Worm (Caenorhabditis elegans) whole organism, L1 larva: ENCODE data around the gene pals-34.

Experiments used
- aly-2 ChIP-seq: fragments of 150-350 bp; optimal IDR thresholded peaks from 2 replicates; lab custom pipeline; 2014; ENCODE audit warnings: missing biosample characterization, missing genetic modification characterization
- efl-1 ChIP-seq, 4 experiments: fragments of 150-350 bp; optimal IDR thresholded peaks in 3 of 4; peaks in 1 of 4; 1 replicate in 1 of 4; 2 replicates in 3 of 4; lab custom pipeline; 2014; ENCODE audit warnings: missing biosample characterization in 2 of 4, missing genetic modification characterization in 2 of 4, missing genetic modification reagents in 2 of 4
- efl-3 ChIP-seq: fragments of 200-800 bp; sonication (Bioruptor generic); optimal IDR thresholded peaks from 2 replicates; lab custom pipeline; 2018; ENCODE audit warnings: mild to moderate bottlenecking, missing genetic modification characterization, missing compliant biosample characterization
- egl-13 ChIP-seq: sonication (generic microtip); optimal IDR thresholded peaks from 2 replicates; lab custom pipeline; 2016; ENCODE audit warnings: missing genotype, missing genetic modification reagents, missing genetic modification characterization, missing compliant biosample characterization
- elt-2 ChIP-seq: sonication (generic microtip); optimal IDR thresholded peaks from 2 replicates; lab custom pipeline; 2016; ENCODE audit warnings: missing genetic modification characterization, mild to moderate bottlenecking, inconsistent platforms, missing compliant biosample characterization, missing genetic modification reagents
- lir-3 ChIP-seq: sonication (generic microtip); optimal IDR thresholded peaks from 2 replicates; lab custom pipeline; 2016; ENCODE audit warnings: mild to moderate bottlenecking, missing genetic modification characterization, moderate library complexity, missing compliant biosample characterization; ENCODE audit not compliant: poor library complexity
- mdl-1 ChIP-seq, 2 experiments: fragments of 150-350 bp; optimal IDR thresholded peaks; 2 replicates each; lab custom pipeline; 2014 to 2017; ENCODE audit warnings: missing biosample characterization in 2 of 2, missing genetic modification characterization in 2 of 2, inconsistent platforms in 1 of 2
- nhr-237 ChIP-seq: fragments of 150-350 bp; optimal IDR thresholded peaks from 2 replicates; lab custom pipeline; 2014; ENCODE audit warnings: missing biosample characterization, missing genetic modification characterization
- nhr-28 ChIP-seq: fragments of 150-350 bp; optimal IDR thresholded peaks from 2 replicates; lab custom pipeline; 2014; ENCODE audit warnings: missing biosample characterization, missing genetic modification characterization
- pag-3 ChIP-seq: sonication (generic microtip); optimal IDR thresholded peaks from 2 replicates; lab custom pipeline; 2017; ENCODE audit warnings: missing genetic modification characterization, mild to moderate bottlenecking, missing compliant biosample characterization, antibody characterized with exemption, borderline replicate concordance; ENCODE audit not compliant: insufficient read depth
- pqm-1 ChIP-seq: sonication (generic microtip); optimal IDR thresholded peaks from 3 replicates; lab custom pipeline; 2017; ENCODE audit warnings: missing biosample characterization, missing genetic modification characterization
- snpc-4 ChIP-seq: fragments of 150-350 bp; optimal IDR thresholded peaks from 2 replicates; lab custom pipeline; 2014; ENCODE audit warnings: missing biosample characterization, missing genetic modification characterization

- no peak for TF ChIP-seq mdl-1 (tag; optimal IDR thresholded peaks at IDR 0.05; lab: Kevin White, UChicago)
- no peak for TF ChIP-seq egl-13 (tag; lab: Kevin White, UChicago)
- TF ChIP-seq aly-2 (tag; lab: Kevin White, UChicago): no peak
- TF ChIP-seq efl-3 (GFP tag; lab: Kevin White, UChicago): no peak
- TF ChIP-seq pqm-1: no peak
- no peak for TF ChIP-seq lir-3 (tag; lab: Kevin White, UChicago)
- no peak for TF ChIP-seq pag-3 (tag; lab: Kevin White, UChicago)
- TF ChIP-seq nhr-28 (tag; lab: Kevin White, UChicago): no peak
- no peak for TF ChIP-seq snpc-4 (tag; lab: Kevin White, UChicago)
- TF ChIP-seq efl-1 (optimal IDR thresholded peaks at IDR 0.05; lab: Kevin White, UChicago): no peak
- TF ChIP-seq efl-1 (GFP tag; optimal IDR thresholded peaks at IDR 0.05 in 1 of 2; lab: Kevin White, UChicago): peak in 1 of 2 experiments; percentile 87
- TF ChIP-seq nhr-237: no peak
- no peak for TF ChIP-seq elt-2 (tag; lab: Kevin White, UChicago)
Measured at ce11 chrV:7956218-7956617, at the start of gene pals-34.
